Fruit fly (Drosophila melanogaster): ENCODE data around the gene CG33116.

Gene CG33116

dm6 chr2L:19517154-19517814 is 16.0 kb upstream of the CG33116 start, which contains the start of gene Hasp (continued):
- no peak for TF ChIP-seq GATAe (GFP tag; conservative IDR thresholded peaks at IDR 0.05)
- peak; percentile 51; the same call in 1 of the 2 replicates for TF ChIP-seq stc (GFP tag; IDR thresholded peaks at IDR 0.05)
- no peak for TF ChIP-seq Sry-β (GFP tag; optimal IDR thresholded peaks at IDR 0.05)
- TF ChIP-seq CG17802 (tag; optimal IDR thresholded peaks at IDR 0.05) = no peak
- peak; percentile 18 for TF ChIP-seq Dek (tag; optimal IDR thresholded peaks at IDR 0.05)
- TF ChIP-seq zfh2 (GFP tag; optimal IDR thresholded peaks at IDR 0.05) = no peak
- TF ChIP-seq CG18011 (GFP tag; optimal IDR thresholded peaks at IDR 0.05) = peak; percentile 12
- peak; percentile 33 for TF ChIP-seq onecut (GFP tag; IDR thresholded peaks at IDR 0.05)
- no peak for TF ChIP-seq danr (GFP tag; IDR thresholded peaks at IDR 0.05)
- TF ChIP-seq CG12219 (GFP tag; optimal IDR thresholded peaks at IDR 0.05) = peak; percentile 44
- TF ChIP-seq dpn (GFP tag; optimal IDR thresholded peaks at IDR 0.05) = peak in 1 of 2 experiments; percentile 62
- TF ChIP-seq sim (GFP tag; IDR thresholded peaks at IDR 0.05) = no peak; the same call in 1 of the 2 replicates
- TF ChIP-seq HLH4C (GFP tag; IDR thresholded peaks at IDR 0.05; ENCODE audit: partially characterized antibody) = peak; percentile 94
- TF ChIP-seq Elba2 (GFP tag; optimal IDR thresholded peaks at IDR 0.05) = no peak
- no peak for TF ChIP-seq pum (GFP tag; optimal IDR thresholded peaks at IDR 0.05)
- no peak for TF ChIP-seq Doc2 (GFP tag; IDR thresholded peaks at IDR 0.05)
- TF ChIP-seq Sox102F (GFP tag; optimal IDR thresholded peaks at IDR 0.05) = no peak
- TF ChIP-seq twi (tag; optimal IDR thresholded peaks at IDR 0.05) = no peak
- TF ChIP-seq pb (GFP tag; optimal IDR thresholded peaks at IDR 0.05) = no peak
- no peak for TF ChIP-seq CG8478 (optimal IDR thresholded peaks at IDR 0.05)
- no peak for TF ChIP-seq Dip2 (GFP tag; IDR thresholded peaks at IDR 0.05)
- TF ChIP-seq otp (GFP tag; IDR thresholded peaks at IDR 0.05) = no peak
- peak; percentile 52 for TF ChIP-seq Spps (tag; optimal IDR thresholded peaks at IDR 0.05)
- TF ChIP-seq H15 (GFP tag; IDR thresholded peaks at IDR 0.05) = no peak
- no peak for TF ChIP-seq her (GFP tag; optimal IDR thresholded peaks at IDR 0.05)
- peak; percentile 13 for TF ChIP-seq CG11723 (GFP tag; optimal IDR thresholded peaks at IDR 0.05)
- TF ChIP-seq CG12769 (tag; optimal IDR thresholded peaks at IDR 0.05) = no peak
- TF ChIP-seq h (optimal IDR thresholded peaks at IDR 0.05) = no peak
- TF ChIP-seq Hmx (GFP tag; optimal IDR thresholded peaks at IDR 0.05) = no peak
- TF ChIP-seq Hsf (GFP tag; optimal IDR thresholded peaks at IDR 0.05) = peak; percentile 18
- no peak for TF ChIP-seq Dbx (GFP tag; IDR thresholded peaks at IDR 0.05)
- TF ChIP-seq pzg (GFP tag; optimal IDR thresholded peaks at IDR 0.05) = peak; percentile 16
- TF ChIP-seq Ets97D (GFP tag; optimal IDR thresholded peaks at IDR 0.05) = peak; percentile 55
- TF ChIP-seq CG18476 (GFP tag; optimal IDR thresholded peaks at IDR 0.05) = peak; percentile 42
- no peak for TF ChIP-seq CG17612 (GFP tag; IDR thresholded peaks at IDR 0.05)
- TF ChIP-seq yki (optimal IDR thresholded peaks at IDR 0.05) = no peak
- TF ChIP-seq BtbVII (GFP tag; optimal IDR thresholded peaks at IDR 0.05) = no peak
- no peak for TF ChIP-seq dati (GFP tag; IDR thresholded peaks at IDR 0.05)
- TF ChIP-seq stwl (tag; optimal IDR thresholded peaks at IDR 0.05) = peak; percentile 73
- no peak for TF ChIP-seq NC2α (GFP tag; optimal IDR thresholded peaks at IDR 0.05)
- no peak for TF ChIP-seq CG12236 (GFP tag; optimal IDR thresholded peaks at IDR 0.05)
- TF ChIP-seq sr (GFP tag; IDR thresholded peaks at IDR 0.05) = no peak
- TF ChIP-seq CG6254 (GFP tag; optimal IDR thresholded peaks at IDR 0.05) = peak; percentile 53
- TF ChIP-seq odd (GFP tag; optimal IDR thresholded peaks at IDR 0.05) = no peak
- TF ChIP-seq zen2 (GFP tag; IDR thresholded peaks at IDR 0.05; ENCODE audit: partially characterized antibody) = peak; percentile 91
- no peak for TF ChIP-seq da (GFP tag; optimal IDR thresholded peaks at IDR 0.05)
- TF ChIP-seq Sox100B (GFP tag; optimal IDR thresholded peaks at IDR 0.05) = no peak
- no peak for TF ChIP-seq Usf (GFP tag; optimal IDR thresholded peaks at IDR 0.05)
- no peak for TF ChIP-seq CG3995 (GFP tag; optimal IDR thresholded peaks at IDR 0.05)
- peak; percentile 77 for TF ChIP-seq row (GFP tag; IDR thresholded peaks at IDR 0.05)
- TF ChIP-seq sc (optimal IDR thresholded peaks at IDR 0.05) = no peak
- no peak for TF ChIP-seq sc (GFP tag; optimal IDR thresholded peaks at IDR 0.05)
- peak; percentile 44; the same call in 1 of the 2 replicates for TF ChIP-seq ara (GFP tag; IDR thresholded peaks at IDR 0.05)
